Fruit fly (Drosophila melanogaster) whole organism, embryonic: ENCODE results near the gene CG31076.

Source experiments
- Abd-B ChIP-seq: fragments of 200-800 bp; sonication (Bioruptor generic); optimal IDR thresholded peaks from 2 replicates; lab custom pipeline; 2018; ENCODE audit warnings: missing biosample characterization, mild to moderate bottlenecking, missing genetic modification characterization, moderate library complexity
- Atf6 ChIP-seq: fragments of 200-800 bp; sonication (Bioruptor generic); IDR thresholded peaks from 2 replicates; pipeline ENCODE4 v1.3.6; 2022; ENCODE audit warnings: missing biosample characterization, missing genetic modification characterization
- CG10209 ChIP-seq: fragments of 200-800 bp; sonication (Bioruptor generic); optimal IDR thresholded peaks from 3 replicates; lab custom pipeline; 2017; ENCODE audit warnings: missing biosample characterization, mild to moderate bottlenecking, missing genetic modification characterization, missing genetic modification reagents
- CG10321 ChIP-seq: fragments of 200-800 bp; sonication (Bioruptor generic); IDR thresholded peaks from 2 replicates; pipeline ENCODE4 v1.3.6; 2022; ENCODE audit warnings: missing biosample characterization, missing genetic modification characterization
- CG10543 ChIP-seq: fragments of 200-800 bp; sonication (Bioruptor generic); optimal IDR thresholded peaks from 3 replicates; lab custom pipeline; 2017; ENCODE audit warnings: missing biosample characterization, mild to moderate bottlenecking, missing genetic modification characterization, moderate library complexity
- CG12155 ChIP-seq: fragments of 200-800 bp; sonication (Bioruptor generic); optimal IDR thresholded peaks from 3 replicates; lab custom pipeline; 2016; ENCODE audit warnings: missing biosample characterization, missing genetic modification characterization
- CG12299 ChIP-seq: fragments of 200-800 bp; sonication (Bioruptor generic); optimal IDR thresholded peaks from 2 replicates; lab custom pipeline; 2018; ENCODE audit warnings: missing biosample characterization, mild to moderate bottlenecking, missing genetic modification characterization
- CG1233 ChIP-seq: fragments of 200-800 bp; sonication (Bioruptor generic); optimal IDR thresholded peaks from 4 replicates; lab custom pipeline; 2018; ENCODE audit warnings: missing biosample characterization, mild to moderate bottlenecking, missing genetic modification characterization
- CG14441 ChIP-seq: fragments of 200-800 bp; sonication (Bioruptor generic); IDR thresholded peaks from 2 replicates; pipeline ENCODE4 v1.3.6; 2022; ENCODE audit warnings: missing biosample characterization, missing genetic modification characterization
- CG17328 ChIP-seq: fragments of 200-800 bp; sonication (Bioruptor generic); IDR thresholded peaks from 2 replicates; pipeline ENCODE4 v1.3.6; 2022; ENCODE audit warnings: missing biosample characterization, missing genetic modification characterization
- CG17385 ChIP-seq: fragments of 200-800 bp; sonication (Bioruptor generic); optimal IDR thresholded peaks from 3 replicates; lab custom pipeline; 2018; ENCODE audit warnings: missing biosample characterization, mild to moderate bottlenecking, missing genetic modification characterization
- CG18011 ChIP-seq: fragments of 200-800 bp; sonication (Bioruptor generic); optimal IDR thresholded peaks from 2 replicates; lab custom pipeline; 2017; ENCODE audit warnings: missing biosample characterization, missing genetic modification characterization, mild to moderate bottlenecking, moderate library complexity, missing genotype
- CG1832 ChIP-seq: fragments of 200-800 bp; sonication (Bioruptor generic); optimal IDR thresholded peaks from 2 replicates; lab custom pipeline; 2017; ENCODE audit warnings: missing biosample characterization, mild to moderate bottlenecking, missing genetic modification characterization, inconsistent platforms
- CG18619 ChIP-seq: fragments of 200-800 bp; sonication (Bioruptor generic); optimal IDR thresholded peaks from 3 replicates; lab custom pipeline; 2017; ENCODE audit warnings: missing biosample characterization, mild to moderate bottlenecking, missing genetic modification characterization
- CG2199 ChIP-seq: fragments of 200-800 bp; sonication (Bioruptor generic); IDR thresholded peaks from 3 replicates; pipeline ENCODE4 v1.3.6; 2022; ENCODE audit warnings: missing biosample characterization, missing genetic modification characterization
- CG2678 ChIP-seq: fragments of 200-800 bp; sonication (Bioruptor generic); optimal IDR thresholded peaks from 3 replicates; lab custom pipeline; 2019; ENCODE audit warnings: missing biosample characterization, mild to moderate bottlenecking, missing genetic modification characterization, moderate library complexity
- CG31441 ChIP-seq: fragments of 200-800 bp; sonication (Bioruptor generic); IDR thresholded peaks from 2 replicates; pipeline ENCODE4 v1.3.6; 2022; ENCODE audit warnings: missing biosample characterization, missing genetic modification characterization
- CG32767 ChIP-seq: fragments of 200-800 bp; sonication (Bioruptor generic); IDR thresholded peaks from 2 replicates; pipeline ENCODE4 v1.3.6; 2022; ENCODE audit warnings: missing biosample characterization, missing genetic modification characterization
- CG32772 ChIP-seq: fragments of 200-800 bp; sonication (Bioruptor generic); IDR thresholded peaks from 2 replicates; pipeline ENCODE4 v1.3.6; 2022; ENCODE audit warnings: missing biosample characterization, missing genetic modification characterization
- CG3726 ChIP-seq: fragments of 200-800 bp; sonication (Bioruptor generic); IDR thresholded peaks from 3 replicates; pipeline ENCODE4, ENCODE4 v1.3.6; 2022; ENCODE audit warnings: missing biosample characterization, missing genetic modification characterization
- CG3995 ChIP-seq: fragments of 200-800 bp; sonication (Bioruptor generic); optimal IDR thresholded peaks from 3 replicates; lab custom pipeline; 2016; ENCODE audit warnings: missing biosample characterization, missing genetic modification characterization
- CG4282 ChIP-seq: fragments of 200-800 bp; sonication (Bioruptor generic); optimal IDR thresholded peaks from 2 replicates; lab custom pipeline; 2016; ENCODE audit warnings: missing biosample characterization, missing genetic modification characterization
- CG9437 ChIP-seq: fragments of 200-800 bp; sonication (Bioruptor generic); optimal IDR thresholded peaks from 2 replicates; lab custom pipeline; 2018; ENCODE audit warnings: missing biosample characterization, mild to moderate bottlenecking, missing genetic modification characterization
- CG9797 ChIP-seq: fragments of 200-800 bp; sonication (Bioruptor generic); optimal IDR thresholded peaks from 3 replicates; lab custom pipeline; 2018; ENCODE audit warnings: missing biosample characterization, mild to moderate bottlenecking, missing genetic modification characterization
- Dp ChIP-seq: fragments of 200-800 bp; sonication (Bioruptor generic); optimal IDR thresholded peaks from 2 replicates; lab custom pipeline; 2018; ENCODE audit warnings: missing biosample characterization, mild to moderate bottlenecking, missing genetic modification characterization, moderate library complexity
- MTF-1 ChIP-seq: fragments of 200-800 bp; sonication (Bioruptor generic); optimal IDR thresholded peaks from 2 replicates; lab custom pipeline; 2018; ENCODE audit warnings: missing biosample characterization, mild to moderate bottlenecking, missing genetic modification characterization, borderline replicate concordance
- Nf-YA ChIP-seq: fragments of 200-800 bp; sonication (Bioruptor generic); IDR thresholded peaks from 2 replicates; pipeline ENCODE4 v1.3.6; 2022; ENCODE audit warnings: missing biosample characterization, missing genetic modification characterization
- Nf-YC ChIP-seq: fragments of 200-800 bp; optimal IDR thresholded peaks from 3 replicates; lab custom pipeline; 2019; ENCODE audit warnings: missing biosample characterization, mild to moderate bottlenecking, missing genetic modification characterization, moderate library complexity
- Oli ChIP-seq: fragments of 200-800 bp; sonication (Bioruptor generic); optimal IDR thresholded peaks from 2 replicates; lab custom pipeline; 2018; ENCODE audit warnings: missing biosample characterization, mild to moderate bottlenecking, missing genetic modification characterization, moderate library complexity
- Ssrp ChIP-seq: fragments of 200-800 bp; sonication (Bioruptor generic); optimal IDR thresholded peaks from 2 replicates; lab custom pipeline; 2018; ENCODE audit warnings: missing biosample characterization, mild to moderate bottlenecking, missing genetic modification characterization, moderate library complexity
- az2 ChIP-seq: fragments of 200-800 bp; sonication (Bioruptor generic); optimal IDR thresholded peaks from 3 replicates; lab custom pipeline; 2016; ENCODE audit warnings: missing biosample characterization, missing genetic modification characterization
- chm ChIP-seq: fragments of 200-800 bp; sonication (Bioruptor generic); IDR thresholded peaks from 2 replicates; pipeline ENCODE4 v1.3.6; 2022; ENCODE audit warnings: missing biosample characterization, missing genetic modification characterization
- corto ChIP-seq: fragments of 200-800 bp; sonication (Bioruptor generic); optimal IDR thresholded peaks from 2 replicates; lab custom pipeline; 2016; ENCODE audit warnings: missing biosample characterization, mild to moderate bottlenecking, missing genetic modification characterization, moderate library complexity
- dysf ChIP-seq: fragments of 200-800 bp; sonication (Bioruptor generic); IDR thresholded peaks from 3 replicates; pipeline ENCODE4 v1.3.6; 2022; ENCODE audit warnings: missing biosample characterization, missing genetic modification characterization
- exex ChIP-seq: fragments of 200-800 bp; sonication (Bioruptor generic); optimal IDR thresholded peaks from 4 replicates; lab custom pipeline; 2018; ENCODE audit warnings: missing biosample characterization, mild to moderate bottlenecking, missing genetic modification characterization, moderate library complexity
- grau ChIP-seq: fragments of 200-800 bp; optimal IDR thresholded peaks from 3 replicates; lab custom pipeline; 2019; ENCODE audit warnings: missing biosample characterization, mild to moderate bottlenecking, missing genetic modification characterization, moderate library complexity
- nerfin-2 ChIP-seq: fragments of 200-800 bp; sonication (Bioruptor generic); IDR thresholded peaks from 2 replicates; pipeline ENCODE4 v1.3.6; 2022; ENCODE audit warnings: missing biosample characterization, missing genetic modification characterization; ENCODE audit not compliant: partially characterized antibody
- row ChIP-seq: fragments of 200-800 bp; sonication (Bioruptor generic); IDR thresholded peaks from 3 replicates; pipeline ENCODE4 v1.3.6; 2022; ENCODE audit warnings: missing biosample characterization, missing genetic modification characterization
- salm ChIP-seq: fragments of 200-800 bp; sonication (Bioruptor generic); optimal IDR thresholded peaks from 2 replicates; lab custom pipeline; 2018; ENCODE audit warnings: missing biosample characterization, mild to moderate bottlenecking, missing genetic modification characterization
- sens ChIP-seq: fragments of 200-800 bp; sonication (Bioruptor generic); peaks from one replicate; lab custom pipeline; 2016; ENCODE audit warnings: missing biosample characterization, missing genetic modification characterization
- seq ChIP-seq: fragments of 200-800 bp; sonication (Bioruptor generic); IDR thresholded peaks from 2 replicates; pipeline ENCODE4 v1.3.6; 2022; ENCODE audit warnings: missing biosample characterization, missing genetic modification characterization
- shn ChIP-seq: fragments of 200-800 bp; sonication (Bioruptor generic); optimal IDR thresholded peaks from 3 replicates; lab custom pipeline; 2016; ENCODE audit warnings: missing biosample characterization, missing genetic modification characterization
- ttk ChIP-seq: fragments of 200-800 bp; sonication (Bioruptor generic); IDR thresholded peaks from 2 replicates; pipeline ENCODE4 v2.1.2; 2022; ENCODE audit warnings: missing biosample characterization, missing genetic modification characterization
- unpg ChIP-seq: fragments of 200-800 bp; sonication (Bioruptor generic); optimal IDR thresholded peaks from 3 replicates; lab custom pipeline; 2018; ENCODE audit warnings: missing biosample characterization, mild to moderate bottlenecking, missing genetic modification characterization, moderate library complexity

CG31076 gene

dm6 chr3R:26968823-26969638, 20.6 kb downstream of the CG31076 start (continued):
- TF ChIP-seq exex (tag; lab: Kevin White, UChicago) (peak; percentile 87), sens (peak; percentile 12)

- TF ChIP-seq az2 (no peak), grau (tag; lab: Kevin White, UChicago) (peak; percentile 71), Dp (no peak), CG2199 (peak; percentile 11; the same call in 1 of the 3 replicates), Nf-YA (GFP tag; lab: Robert Waterston, UW) (peak; percentile 3; the same call in 1 of the 2 replicates), sens (peak; percentile 36), corto (GFP tag; lab: Kevin White, UChicago) (no peak), CG17328 (GFP tag; lab: Robert Waterston, UW) (0 out of 2 replicates have a peak, but pooled peaks have one; percentile 3), CG9437 (GFP tag; lab: Kevin White, UChicago) (no peak), MTF-1 (GFP tag; lab: Kevin White, UChicago) (no peak), CG31441 (0 out of 2 replicates have a peak, but pooled peaks have one; percentile 1), Abd-B (GFP tag; lab: Kevin White, UChicago) (no peak)
- TF ChIP-seq, all 482 proteins: peak for 6
Measured at dm6 chr3R:26968313-26968605, 21.4 kb downstream of the CG31076 start.

- TF ChIP-seq Nf-YC (tag; lab: Kevin White, UChicago) (peak; percentile 31), CG1832 (GFP tag; lab: Kevin White, UChicago) (no peak), Atf6 (GFP tag; lab: Robert Waterston, UW) (peak; percentile 48; the same call in 1 of the 2 replicates), CG1233 (GFP tag; lab: Kevin White, UChicago) (no peak), CG32772 (GFP tag; lab: Robert Waterston, UW) (no peak), CG17385 (GFP tag; lab: Kevin White, UChicago) (peak; percentile 16), CG18619 (GFP tag; lab: Kevin White, UChicago) (peak; percentile 42), Ssrp (tag; lab: Kevin White, UChicago) (peak; percentile 48), CG9797 (GFP tag; lab: Kevin White, UChicago) (no peak), shn (GFP tag; lab: Kevin White, UChicago) (no peak), ttk (GFP tag; lab: Robert Waterston, UW) (0 out of 2 replicates have a peak, but pooled peaks have one; percentile 30), CG2678 (tag; lab: Kevin White, UChicago) (peak; percentile 57), nerfin-2 (GFP tag; lab: Robert Waterston, UW) (no peak), unpg (GFP tag; lab: Kevin White, UChicago) (peak; percentile 24), CG14441 (GFP tag; lab: Robert Waterston, UW) (0 out of 2 replicates have a peak, but pooled peaks have one; percentile 35), CG12155 (GFP tag; lab: Kevin White, UChicago) (peak; percentile 21), CG32767 (GFP tag; lab: Robert Waterston, UW) (0 out of 2 replicates have a peak, but pooled peaks have one; percentile 32), CG3726 (GFP tag; lab: Robert Waterston, UW) (0 out of 3 replicates have a peak, but pooled peaks have one; percentile 24), dysf (GFP tag; lab: Robert Waterston, UW) (peak; percentile 39; the same call in 2 of the 3 replicates), salm (no peak), CG12299 (tag; lab: Kevin White, UChicago) (no peak), CG10209 (GFP tag; lab: Kevin White, UChicago) (peak; percentile 17), grau (tag; lab: Kevin White, UChicago) (peak; percentile 92), CG3995 (GFP tag; lab: Kevin White, UChicago) (no peak), CG4282 (peak; percentile 59), CG10321 (GFP tag; lab: Robert Waterston, UW) (no peak), row (GFP tag; lab: Robert Waterston, UW) (peak; percentile 70), Oli (peak; percentile 31), chm (peak; percentile 51; the same call in 1 of the 2 replicates), CG10543 (no peak), CG18011 (GFP tag; lab: Kevin White, UChicago) (no peak), seq (GFP tag; lab: Robert Waterston, UW) (0 out of 2 replicates have a peak, but pooled peaks have one; percentile 25)
Measured at dm6 chr3R:26967587-26968312, 21.9 kb downstream of the CG31076 start.
